Worm (Caenorhabditis elegans): ENCODE data around the gene unc-22.

unc-22 gene

ce11 chrIV:12046524-12047203 lies 35.9 kb upstream of the unc-22 start, which contains the start of gene T12G3.2:
Gene T12G3.2, minus strand, starts transcription at chrIV:12046967.
- TF ChIP-seq ztf-1 (GFP tag; conservative IDR thresholded peaks at IDR 0.05) (no peak), R02D3.7 (tag; optimal IDR thresholded peaks at IDR 0.05) (no peak), nhr-77 (tag; optimal IDR thresholded peaks at IDR 0.05) (no peak), F13H6.1 (tag; optimal IDR thresholded peaks at IDR 0.05) (peak; percentile 23), blmp-1 (tag; optimal IDR thresholded peaks at IDR 0.05; ENCODE audit: insufficient read depth) (no peak), peb-1 (tag; optimal IDR thresholded peaks at IDR 0.05) (no peak), mdl-1 (tag; optimal IDR thresholded peaks at IDR 0.05) (no peak), unc-62 (GFP tag; optimal IDR thresholded peaks at IDR 0.05) (no peak), zag-1 (tag; optimal IDR thresholded peaks at IDR 0.05) (no peak), nhr-23 (tag; optimal IDR thresholded peaks at IDR 0.05) (no peak), nhr-6 (tag; optimal IDR thresholded peaks at IDR 0.05) (no peak), fos-1 (tag; optimal IDR thresholded peaks at IDR 0.05) (peak; percentile 65), ama-1 (optimal IDR thresholded peaks at IDR 0.05) (no peak), nhr-237 (tag; optimal IDR thresholded peaks at IDR 0.05) (no peak), sem-4 (tag; optimal IDR thresholded peaks at IDR 0.05) (no peak), snpc-4 (tag; optimal IDR thresholded peaks at IDR 0.05) (no peak), aly-2 (tag; optimal IDR thresholded peaks at IDR 0.05) (no peak), sma-3 (GFP tag; optimal IDR thresholded peaks at IDR 0.05) (peak; percentile 44), unc-55 (GFP tag; optimal IDR thresholded peaks at IDR 0.05) (no peak), ceh-82 (tag; optimal IDR thresholded peaks at IDR 0.05) (no peak), alr-1 (tag; optimal IDR thresholded peaks at IDR 0.05) (no peak), elt-1 (tag; optimal IDR thresholded peaks at IDR 0.05) (no peak), gmeb-1 (tag; optimal IDR thresholded peaks at IDR 0.05) (peak; percentile 25), nhr-10 (tag; optimal IDR thresholded peaks at IDR 0.05) (no peak), C34F6.9 (tag; optimal IDR thresholded peaks at IDR 0.05) (no peak), egl-27 (tag; optimal IDR thresholded peaks at IDR 0.05) (no peak), ztf-11 (tag; optimal IDR thresholded peaks at IDR 0.05) (no peak), unc-39 (tag; optimal IDR thresholded peaks at IDR 0.05) (no peak), lin-39 (tag; optimal IDR thresholded peaks at IDR 0.05) (no peak), elt-3 (tag; optimal IDR thresholded peaks at IDR 0.05) (no peak), dmd-4 (tag; optimal IDR thresholded peaks at IDR 0.05) (no peak), skn-1 (tag; optimal IDR thresholded peaks at IDR 0.05) (no peak), mbf-1 (tag; optimal IDR thresholded peaks at IDR 0.05) (no peak), crh-2 (tag; optimal IDR thresholded peaks at IDR 0.05) (no peak), sma-9 (GFP tag; optimal IDR thresholded peaks at IDR 0.05) (peak; percentile 49), sma-9 (tag; optimal IDR thresholded peaks at IDR 0.05) (no peak), ceh-16 (tag; optimal IDR thresholded peaks at IDR 0.05) (no peak), Y55F3AM.14 (GFP tag; optimal IDR thresholded peaks at IDR 0.05) (no peak), nhr-129 (tag; optimal IDR thresholded peaks at IDR 0.05) (peak; percentile 64), nhr-11 (tag; optimal IDR thresholded peaks at IDR 0.05) (no peak), nhr-12 (tag; optimal IDR thresholded peaks at IDR 0.05) (no peak), ztf-4 (tag; optimal IDR thresholded peaks at IDR 0.05) (no peak), lsy-2 (tag; optimal IDR thresholded peaks at IDR 0.05) (peak in 1 of 2 experiments; percentile 16), lin-11 (tag; optimal IDR thresholded peaks at IDR 0.05) (no peak), ZK546.5 (tag; optimal IDR thresholded peaks at IDR 0.05) (no peak), mab-5 (tag; optimal IDR thresholded peaks at IDR 0.05) (no peak), nhr-25 (tag; optimal IDR thresholded peaks at IDR 0.05) (peak; percentile 30), nhr-21 (tag; optimal IDR thresholded peaks at IDR 0.05) (peak; percentile 23), lin-13 (GFP tag; optimal IDR thresholded peaks at IDR 0.05) (no peak)
